Fruit fly (Drosophila melanogaster): ENCODE results near the gene OXA1L.

dm6 chr3L:10845758-10846157 is 40.5 kb downstream of the OXA1L start:
- no peak for TF ChIP-seq CG11617 (GFP tag; optimal IDR thresholded peaks at IDR 0.05)
- TF ChIP-seq bab1 (GFP tag; optimal IDR thresholded peaks at IDR 0.05) = no peak

Data from whole organism, adult.